Fruit fly (Drosophila melanogaster): ENCODE results near the gene lawc.
A peak's percentile ranks its signal among the peaks of the same experiment; 100 is the strongest.

The lawc gene

dm6 chrX:8422643-8423042 is 11.2 kb upstream of the lawc start:
- TF ChIP-seq jim (GFP tag; optimal IDR thresholded peaks at IDR 0.05) (no peak), tai (GFP tag; optimal IDR thresholded peaks at IDR 0.05) (no peak), dmrt93B (GFP tag; optimal IDR thresholded peaks at IDR 0.05) (no peak), Myc (optimal IDR thresholded peaks at IDR 0.05) (no peak), CG32264 (GFP tag; optimal IDR thresholded peaks at IDR 0.05) (no peak), N (GFP tag; optimal IDR thresholded peaks at IDR 0.05) (no peak), GATAd (GFP tag; optimal IDR thresholded peaks at IDR 0.05) (no peak), Hnf4 (GFP tag; optimal IDR thresholded peaks at IDR 0.05) (no peak), Vsx2 (GFP tag; optimal IDR thresholded peaks at IDR 0.05; ENCODE audit: partially characterized antibody) (no peak), Hr83 (GFP tag; optimal IDR thresholded peaks at IDR 0.05; ENCODE audit: poor library complexity, severe bottlenecking) (no peak), sv (GFP tag; optimal IDR thresholded peaks at IDR 0.05) (no peak), Dfd (GFP tag; optimal IDR thresholded peaks at IDR 0.05) (no peak), CG9705 (GFP tag; optimal IDR thresholded peaks at IDR 0.05) (no peak), brk (GFP tag; optimal IDR thresholded peaks at IDR 0.05) (no peak), usp (GFP tag; optimal IDR thresholded peaks at IDR 0.05) (no peak), pan (optimal IDR thresholded peaks at IDR 0.05) (no peak)

dm6 chrX:8421449-8421795 is 10.0 kb upstream of the lawc start:
- TF ChIP-seq Abd-B (GFP tag; optimal IDR thresholded peaks at IDR 0.05) (no peak), Dfd (GFP tag; optimal IDR thresholded peaks at IDR 0.05) (peak; percentile 98), dl (GFP tag; optimal IDR thresholded peaks at IDR 0.05; ENCODE audit: insufficient read depth in 1 of 2, partially characterized antibody in 2 of 2) (no peak)

dm6 chrX:8420772-8421448 is 9.5 kb upstream of the lawc start:
- TF ChIP-seq tai (GFP tag; optimal IDR thresholded peaks at IDR 0.05): peak; percentile 22
- no peak for TF ChIP-seq dsf (GFP tag; optimal IDR thresholded peaks at IDR 0.05; ENCODE audit: borderline replicate concordance)
- peak; percentile 96 for TF ChIP-seq Vsx2 (GFP tag; optimal IDR thresholded peaks at IDR 0.05; ENCODE audit: partially characterized antibody)
- TF ChIP-seq GATAd (GFP tag; optimal IDR thresholded peaks at IDR 0.05): no peak
- no peak for TF ChIP-seq Mio (GFP tag; optimal IDR thresholded peaks at IDR 0.05)
- peak; percentile 59 for TF ChIP-seq h (GFP tag; optimal IDR thresholded peaks at IDR 0.05)
- no peak for TF ChIP-seq lola (GFP tag; optimal IDR thresholded peaks at IDR 0.05)
- TF ChIP-seq sv (GFP tag; optimal IDR thresholded peaks at IDR 0.05): no peak
- no peak for TF ChIP-seq CG32264 (GFP tag; optimal IDR thresholded peaks at IDR 0.05)
- TF ChIP-seq br (GFP tag; optimal IDR thresholded peaks at IDR 0.05): peak; percentile 28
- peak; percentile 20 for TF ChIP-seq HLH106 (tag; optimal IDR thresholded peaks at IDR 0.05)
- TF ChIP-seq dl (GFP tag; optimal IDR thresholded peaks at IDR 0.05; ENCODE audit: insufficient read depth in 1 of 2, partially characterized antibody in 2 of 2): peak; percentile 91 to 97
- TF ChIP-seq Dif (GFP tag; optimal IDR thresholded peaks at IDR 0.05; ENCODE audit: partially characterized antibody): peak; percentile 98
- TF ChIP-seq dmrt93B (GFP tag; optimal IDR thresholded peaks at IDR 0.05): no peak
- peak in 1 of 2 experiments; percentile 47 for TF ChIP-seq foxo (GFP tag; optimal IDR thresholded peaks at IDR 0.05)
- peak; percentile 78 for TF ChIP-seq pan (optimal IDR thresholded peaks at IDR 0.05)
- no peak for TF ChIP-seq jim (GFP tag; optimal IDR thresholded peaks at IDR 0.05)
- peak; percentile 80 for TF ChIP-seq N (GFP tag; optimal IDR thresholded peaks at IDR 0.05)
- TF ChIP-seq sage (GFP tag; optimal IDR thresholded peaks at IDR 0.05): peak; percentile 44
- peak; percentile 44 for TF ChIP-seq Hr83 (GFP tag; optimal IDR thresholded peaks at IDR 0.05; ENCODE audit: poor library complexity, severe bottlenecking)
- no peak for TF ChIP-seq CG9705 (GFP tag; optimal IDR thresholded peaks at IDR 0.05)
- TF ChIP-seq Rel (GFP tag; optimal IDR thresholded peaks at IDR 0.05): no peak
- peak; percentile 48 for TF ChIP-seq Rel (tag; optimal IDR thresholded peaks at IDR 0.05)
- no peak for TF ChIP-seq Myc (optimal IDR thresholded peaks at IDR 0.05)
- no peak for TF ChIP-seq Hr78 (GFP tag; optimal IDR thresholded peaks at IDR 0.05)
- TF ChIP-seq Hnf4 (GFP tag; optimal IDR thresholded peaks at IDR 0.05): no peak
- no peak for TF ChIP-seq Abd-B (GFP tag; optimal IDR thresholded peaks at IDR 0.05)
- peak; percentile 99 for TF ChIP-seq Dfd (GFP tag; optimal IDR thresholded peaks at IDR 0.05)
- TF ChIP-seq usp (GFP tag; optimal IDR thresholded peaks at IDR 0.05): no peak
- TF ChIP-seq psq (GFP tag; optimal IDR thresholded peaks at IDR 0.05): peak; percentile 89
- TF ChIP-seq woc (GFP tag; optimal IDR thresholded peaks at IDR 0.05): peak; percentile 45
- TF ChIP-seq fru (GFP tag; optimal IDR thresholded peaks at IDR 0.05): peak; percentile 45
- peak; percentile 32 for TF ChIP-seq Sp1 (GFP tag; optimal IDR thresholded peaks at IDR 0.05)
- no peak for TF ChIP-seq CrebA (GFP tag; optimal IDR thresholded peaks at IDR 0.05; ENCODE audit: borderline replicate concordance)
- peak; percentile 60 for TF ChIP-seq Jra (GFP tag; optimal IDR thresholded peaks at IDR 0.05)
- peak; percentile 38 for TF ChIP-seq OdsH (GFP tag; optimal IDR thresholded peaks at IDR 0.05)
- no peak for TF ChIP-seq brk (GFP tag; optimal IDR thresholded peaks at IDR 0.05)
- peak; percentile 52 for TF ChIP-seq ey (GFP tag; optimal IDR thresholded peaks at IDR 0.05)
- peak; percentile 48 for TF ChIP-seq rgr (GFP tag; optimal IDR thresholded peaks at IDR 0.05)

Measured in whole organism, wandering third instar larva.